Fruit fly (Drosophila melanogaster): ENCODE results near the gene THADA.

THADA gene

DNA sequence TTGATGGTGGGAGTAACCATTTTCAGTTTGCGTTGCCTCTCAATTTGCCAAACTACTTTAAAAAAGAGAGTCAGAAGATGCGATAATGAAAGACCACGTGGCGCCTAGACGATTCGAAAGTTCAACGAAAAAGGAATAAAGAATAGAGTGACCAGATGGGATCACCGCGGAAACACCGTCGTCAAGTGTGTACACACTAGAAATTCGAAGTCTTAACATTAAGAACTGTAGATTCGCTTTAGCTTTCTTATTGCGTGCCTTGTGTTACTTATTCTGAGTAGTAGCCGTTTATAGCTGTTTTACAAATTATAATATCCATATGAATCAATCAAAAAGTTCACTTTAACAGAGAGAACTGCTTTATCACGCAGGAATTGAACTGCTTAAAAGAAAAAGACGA is 41.3 kb downstream of the THADA start, which contains the start of gene SkpE:
Gene SkpE (minus strand): TSS at position 101 of the 400 bp plus-strand sequence.
- no peak for TF ChIP-seq CG12768 (GFP tag; optimal IDR thresholded peaks at IDR 0.05)
- TF ChIP-seq toe (GFP tag; optimal IDR thresholded peaks at IDR 0.05), result no peak
- no peak for TF ChIP-seq cic (GFP tag; optimal IDR thresholded peaks at IDR 0.05)
- TF ChIP-seq Hr96 (GFP tag; optimal IDR thresholded peaks at IDR 0.05), result no peak
- no peak for TF ChIP-seq kay (GFP tag; ENCODE audit: borderline replicate concordance)
- no peak for TF ChIP-seq tj (GFP tag; optimal IDR thresholded peaks at IDR 0.05)
- TF ChIP-seq CG1620 (GFP tag; optimal IDR thresholded peaks at IDR 0.05), result no peak
- TF ChIP-seq CG14711 (tag; optimal IDR thresholded peaks at IDR 0.05), result no peak
- no peak for TF ChIP-seq Clk (GFP tag; optimal IDR thresholded peaks at IDR 0.05)
- no peak for TF ChIP-seq CG33017 (tag; optimal IDR thresholded peaks at IDR 0.05)
- no peak for TF ChIP-seq CG7045 (GFP tag; optimal IDR thresholded peaks at IDR 0.05)
- TF ChIP-seq CG5204 (GFP tag; optimal IDR thresholded peaks at IDR 0.05), result no peak
- no peak for TF ChIP-seq Crg-1 (GFP tag; optimal IDR thresholded peaks at IDR 0.05)
- TF ChIP-seq Mnt (GFP tag; optimal IDR thresholded peaks at IDR 0.05), result no peak
- no peak for TF ChIP-seq CG7101 (tag; optimal IDR thresholded peaks at IDR 0.05)
- TF ChIP-seq pad (GFP tag; optimal IDR thresholded peaks at IDR 0.05), result no peak
- TF ChIP-seq bab1 (GFP tag; optimal IDR thresholded peaks at IDR 0.05), result no peak
- TF ChIP-seq CG11617 (GFP tag; optimal IDR thresholded peaks at IDR 0.05), result no peak

DNA sequence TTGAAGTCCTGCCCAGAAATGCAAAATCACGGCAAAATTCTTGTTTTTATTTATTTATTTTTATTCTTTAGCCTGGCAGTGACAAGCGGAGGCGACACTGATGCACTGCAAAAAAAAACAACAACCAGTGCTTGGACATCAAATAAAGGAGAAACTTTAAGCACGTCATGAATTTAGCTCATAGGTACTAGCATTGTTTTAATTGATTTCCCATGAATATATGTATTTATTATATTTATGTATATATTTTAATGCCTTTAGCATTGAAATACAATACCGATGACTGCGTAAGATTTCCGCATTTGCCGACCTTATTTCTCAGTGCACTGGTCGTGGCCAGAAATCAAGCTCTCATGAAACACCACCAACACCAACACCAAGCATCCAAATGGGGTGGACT is 46.7 kb downstream of the THADA start:
- TF ChIP-seq ovo (GFP tag; optimal IDR thresholded peaks at IDR 0.05) (no peak), bab1 (GFP tag; optimal IDR thresholded peaks at IDR 0.05) (no peak), CG7101 (tag; optimal IDR thresholded peaks at IDR 0.05) (no peak), toe (GFP tag; optimal IDR thresholded peaks at IDR 0.05) (no peak), CG33017 (tag; optimal IDR thresholded peaks at IDR 0.05) (no peak), CG11617 (GFP tag; optimal IDR thresholded peaks at IDR 0.05) (no peak), Mnt (GFP tag; optimal IDR thresholded peaks at IDR 0.05) (no peak), kay (GFP tag; ENCODE audit: borderline replicate concordance) (no peak), CG12768 (GFP tag; optimal IDR thresholded peaks at IDR 0.05) (no peak), CG14711 (tag; optimal IDR thresholded peaks at IDR 0.05) (no peak), CG5204 (GFP tag; optimal IDR thresholded peaks at IDR 0.05) (no peak), cic (GFP tag; optimal IDR thresholded peaks at IDR 0.05) (no peak), cnc (optimal IDR thresholded peaks at IDR 0.05) (no peak), Crg-1 (GFP tag; optimal IDR thresholded peaks at IDR 0.05) (no peak), Clk (GFP tag; optimal IDR thresholded peaks at IDR 0.05) (no peak), CG1620 (GFP tag; optimal IDR thresholded peaks at IDR 0.05) (no peak)

DNA sequence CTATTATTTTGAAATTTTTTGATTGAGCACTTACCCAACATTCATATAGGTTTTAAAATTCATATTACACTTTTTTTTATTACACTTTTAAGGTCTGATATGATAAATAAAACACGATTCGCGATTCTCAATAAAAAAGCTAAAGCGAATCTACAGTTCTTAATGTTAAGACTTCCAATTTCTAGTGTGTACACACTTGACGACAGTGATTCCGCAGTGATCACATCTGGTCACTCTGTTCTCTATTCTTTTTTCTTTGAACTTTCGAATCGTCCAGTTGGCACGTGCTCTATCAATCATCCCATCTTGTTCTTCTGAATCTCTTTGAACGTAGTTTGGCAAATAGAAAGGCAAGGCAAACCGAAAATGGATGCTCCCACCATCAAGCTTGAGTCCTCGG is 49.6 kb downstream of the THADA start, which contains the start of gene SkpC:
Gene SkpC (plus strand): TSS at position 301 of the 400 bp plus-strand sequence.
- TF ChIP-seq bab1 (GFP tag; optimal IDR thresholded peaks at IDR 0.05) (no peak), CG5204 (GFP tag; optimal IDR thresholded peaks at IDR 0.05) (no peak), CG33017 (tag; optimal IDR thresholded peaks at IDR 0.05) (no peak), pad (GFP tag; optimal IDR thresholded peaks at IDR 0.05) (no peak), ovo (GFP tag; optimal IDR thresholded peaks at IDR 0.05) (no peak), CG1620 (GFP tag; optimal IDR thresholded peaks at IDR 0.05) (no peak), Hr96 (GFP tag; optimal IDR thresholded peaks at IDR 0.05) (no peak), CG7101 (tag; optimal IDR thresholded peaks at IDR 0.05) (no peak), CG12768 (GFP tag; optimal IDR thresholded peaks at IDR 0.05) (no peak), kay (GFP tag; ENCODE audit: borderline replicate concordance) (no peak), Crg-1 (GFP tag; optimal IDR thresholded peaks at IDR 0.05) (no peak), CG7045 (GFP tag; optimal IDR thresholded peaks at IDR 0.05) (no peak)

DNA sequence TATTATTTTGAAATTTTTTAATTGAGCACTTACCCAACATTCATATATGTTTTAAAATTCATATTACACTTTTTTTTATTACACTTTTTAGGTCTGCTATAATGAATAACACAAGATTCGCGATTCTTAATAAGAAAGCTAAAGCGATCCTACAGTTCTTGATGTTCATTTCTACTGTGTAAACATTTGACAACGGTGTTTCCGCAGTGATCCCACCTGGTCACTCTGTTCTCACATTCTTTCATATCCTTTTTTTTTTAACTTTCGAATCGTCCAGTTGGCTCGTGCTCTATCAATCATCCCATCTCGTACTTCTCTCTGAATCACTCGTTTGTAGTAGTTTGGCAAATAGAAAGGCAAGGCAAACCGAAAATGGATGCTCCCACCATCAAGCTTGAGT is 52.9 kb downstream of the THADA start, which contains the start of gene SkpD:
Gene SkpD (plus strand): TSS at position 301 of the 400 bp plus-strand sequence.
- TF ChIP-seq CG33017 (tag; optimal IDR thresholded peaks at IDR 0.05) (no peak), Hr96 (GFP tag; optimal IDR thresholded peaks at IDR 0.05) (no peak), ovo (GFP tag; optimal IDR thresholded peaks at IDR 0.05) (no peak), CG11617 (GFP tag; optimal IDR thresholded peaks at IDR 0.05) (no peak), CG1620 (GFP tag; optimal IDR thresholded peaks at IDR 0.05) (no peak), CG7045 (GFP tag; optimal IDR thresholded peaks at IDR 0.05) (no peak), Crg-1 (GFP tag; optimal IDR thresholded peaks at IDR 0.05) (no peak), Clk (GFP tag; optimal IDR thresholded peaks at IDR 0.05) (no peak), CG7101 (tag; optimal IDR thresholded peaks at IDR 0.05) (no peak), bab1 (GFP tag; optimal IDR thresholded peaks at IDR 0.05) (no peak), Mnt (GFP tag; optimal IDR thresholded peaks at IDR 0.05) (no peak)

dm6 chrX:19811057-19811456 is 54.3 kb downstream of the THADA start:
- TF ChIP-seq CG7101 (tag; optimal IDR thresholded peaks at IDR 0.05) (no peak), CG5204 (GFP tag; optimal IDR thresholded peaks at IDR 0.05) (no peak), cnc (optimal IDR thresholded peaks at IDR 0.05) (no peak), Clk (GFP tag; optimal IDR thresholded peaks at IDR 0.05) (no peak), cic (GFP tag; optimal IDR thresholded peaks at IDR 0.05) (no peak), pad (GFP tag; optimal IDR thresholded peaks at IDR 0.05) (no peak), bab1 (GFP tag; optimal IDR thresholded peaks at IDR 0.05) (no peak), Crg-1 (GFP tag; optimal IDR thresholded peaks at IDR 0.05) (no peak), tj (GFP tag; optimal IDR thresholded peaks at IDR 0.05) (no peak), CG1620 (GFP tag; optimal IDR thresholded peaks at IDR 0.05) (no peak), ovo (GFP tag; optimal IDR thresholded peaks at IDR 0.05) (no peak), CG7045 (GFP tag; optimal IDR thresholded peaks at IDR 0.05) (no peak), CG33017 (tag; optimal IDR thresholded peaks at IDR 0.05) (no peak), Hr96 (GFP tag; optimal IDR thresholded peaks at IDR 0.05) (no peak)

Data from whole organism, adult.